Worm (Caenorhabditis elegans) whole organism, midembryonic: ENCODE measurements around the gene F48D6.4.

ENCODE experiments used
- T22C8.4 ChIP-seq: fragments of 200-800 bp; sonication (Bioruptor generic); IDR thresholded peaks from 2 replicates; pipeline ENCODE4 v1.3.6; 2022; ENCODE audit warnings: missing genetic modification characterization, missing compliant biosample characterization
- cog-1 ChIP-seq: sonication (generic microtip); optimal IDR thresholded peaks from 2 replicates; lab custom pipeline; 2016; ENCODE audit warnings: missing genetic modification characterization, missing compliant biosample characterization
- flt-1 ChIP-seq: fragments of 200-800 bp; sonication (Bioruptor generic); IDR thresholded peaks from 2 replicates; pipeline ENCODE4 v1.3.6; 2022; ENCODE audit warnings: missing genetic modification characterization, missing compliant biosample characterization
- klf-2 ChIP-seq: fragments of 200-800 bp; sonication (Bioruptor generic); conservative IDR thresholded peaks from 2 replicates; pipeline ENCODE4 v1.3.6; 2022; ENCODE audit warnings: missing genetic modification reagents, missing genetic modification characterization, missing compliant biosample characterization
- med-1 ChIP-seq: sonication (generic microtip); optimal IDR thresholded peaks from 2 replicates; lab custom pipeline; 2017; ENCODE audit warnings: missing genetic modification characterization, mild to moderate bottlenecking, missing compliant biosample characterization, antibody characterized with exemption, missing genetic modification reagents; ENCODE audit not compliant: insufficient read depth
- ref-1 ChIP-seq: fragments of 200-800 bp; sonication (Bioruptor generic); conservative IDR thresholded peaks from 2 replicates; pipeline ENCODE4 v1.3.6; 2022; ENCODE audit warnings: missing genetic modification reagents, missing genetic modification characterization, missing compliant biosample characterization
- tab-1 ChIP-seq: fragments of 200-800 bp; sonication (Bioruptor generic); IDR thresholded peaks from 2 replicates; pipeline ENCODE4 v1.3.6; 2022; ENCODE audit warnings: missing genetic modification characterization, missing compliant biosample characterization
- ztf-23 ChIP-seq: fragments of 200-800 bp; sonication (Bioruptor generic); IDR thresholded peaks from 2 replicates; pipeline ENCODE4 v1.3.6; 2022; ENCODE audit warnings: missing genetic modification reagents, missing genetic modification characterization, missing compliant biosample characterization
- ztf-29 ChIP-seq: fragments of 200-800 bp; sonication (Bioruptor generic); IDR thresholded peaks from 2 replicates; pipeline ENCODE4 v1.3.6; 2022; ENCODE audit warnings: missing genetic modification reagents, missing genetic modification characterization, missing compliant biosample characterization

The F48D6.4 gene

ce11 chrX:4255366-4255765 lies 8.4 kb upstream of the F48D6.4 start:
- TF ChIP-seq klf-2 (GFP tag; lab: Robert Waterston, UW) (no peak), cog-1 (tag; lab: Kevin White, UChicago) (no peak), ref-1 (GFP tag; lab: Robert Waterston, UW) (no peak), ztf-23 (GFP tag; lab: Robert Waterston, UW) (no peak), flt-1 (no peak), med-1 (GFP tag; lab: Kevin White, UChicago) (no peak), T22C8.4 (no peak), ztf-29 (GFP tag; lab: Robert Waterston, UW) (no peak), tab-1 (no peak)

DNA sequence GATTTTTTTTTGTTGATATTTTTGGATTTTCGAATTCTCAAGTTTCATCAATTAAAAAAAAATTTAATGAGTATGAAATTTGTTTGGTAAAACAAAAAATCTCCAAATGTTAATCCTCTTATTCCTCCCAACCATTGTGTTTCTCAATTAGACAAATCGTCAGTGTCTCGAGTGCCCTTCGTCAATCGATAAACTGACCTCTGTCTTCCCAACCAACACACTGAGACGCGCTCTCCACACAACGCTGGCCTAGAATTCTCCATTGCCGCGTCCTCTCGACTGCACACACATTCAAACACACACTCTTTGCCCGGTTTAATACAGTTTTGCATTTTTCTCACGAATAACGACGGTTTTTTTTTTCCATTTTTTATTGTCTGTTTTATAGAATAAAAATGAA lies 7.8 kb upstream of the F48D6.4 start, which contains the start of gene taf-11.1:
Gene taf-11.1, plus strand, starts transcription at position 389 of the 400 bp plus-strand sequence.
- TF ChIP-seq ztf-29 (GFP tag; lab: Robert Waterston, UW) (no peak), ztf-23 (GFP tag; lab: Robert Waterston, UW) (no peak), tab-1 (no peak), T22C8.4 (peak; percentile 69; the same call in 1 of the 2 replicates), flt-1 (no peak)

DNA sequence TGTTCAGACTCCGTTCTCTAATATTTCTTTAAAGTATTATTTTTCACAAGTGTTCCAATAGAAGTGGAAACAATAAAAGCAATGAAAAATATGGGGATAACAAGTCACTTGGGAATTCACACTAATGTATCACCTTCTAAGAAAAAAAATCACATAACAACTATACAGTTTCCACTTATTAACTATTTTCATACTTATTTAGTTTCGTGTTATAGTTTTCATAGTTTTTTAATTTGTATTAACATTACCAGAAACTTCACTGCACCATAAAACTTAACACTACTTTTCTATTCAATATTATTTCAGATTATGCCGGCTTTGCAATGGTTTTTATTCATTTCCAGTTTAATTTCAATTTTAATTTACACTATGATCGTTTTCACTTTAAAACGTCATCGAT lies 5.0 kb upstream of the F48D6.4 start, which contains the start of gene srv-5:
Gene srv-5, plus strand, starts transcription at position 301 of the 400 bp plus-strand sequence.
- TF ChIP-seq med-1 (GFP tag; lab: Kevin White, UChicago) (no peak), ref-1 (GFP tag; lab: Robert Waterston, UW) (no peak), T22C8.4 (no peak), tab-1 (no peak), klf-2 (GFP tag; lab: Robert Waterston, UW) (no peak), ztf-23 (GFP tag; lab: Robert Waterston, UW) (no peak), flt-1 (no peak), cog-1 (tag; lab: Kevin White, UChicago) (no peak), ztf-29 (GFP tag; lab: Robert Waterston, UW) (no peak)

ce11 chrX:4248949-4249348 lies 1.9 kb upstream of the F48D6.4 start, which contains the start of gene hlh-13:
hlh-13 (plus strand) TSS chrX:4249249.
- TF ChIP-seq flt-1 (no peak), klf-2 (GFP tag; lab: Robert Waterston, UW) (no peak), ztf-29 (GFP tag; lab: Robert Waterston, UW) (no peak), tab-1 (no peak)

- TF ChIP-seq ztf-29 (GFP tag; lab: Robert Waterston, UW) (no peak), T22C8.4 (no peak), med-1 (GFP tag; lab: Kevin White, UChicago) (no peak), ztf-23 (GFP tag; lab: Robert Waterston, UW) (no peak), tab-1 (no peak), flt-1 (no peak), cog-1 (tag; lab: Kevin White, UChicago) (no peak), ref-1 (GFP tag; lab: Robert Waterston, UW) (no peak), klf-2 (GFP tag; lab: Robert Waterston, UW) (no peak)
Measured at ce11 chrX:4248417-4248816, 1.4 kb upstream of the F48D6.4 start.

ce11 chrX:4246237-4246697 lies 745 bp downstream of the F48D6.4 start:
- 0 out of 2 replicates have a peak, but pooled peaks have one; percentile 24 for TF ChIP-seq ztf-23 (GFP tag; lab: Robert Waterston, UW)
- no peak for TF ChIP-seq cog-1 (tag; lab: Kevin White, UChicago)

ce11 chrX:4245124-4245523 lies 1.9 kb downstream of the F48D6.4 start:
- no peak for TF ChIP-seq klf-2 (GFP tag; lab: Robert Waterston, UW)
- TF ChIP-seq ztf-29 (GFP tag; lab: Robert Waterston, UW) = no peak
- no peak for TF ChIP-seq ztf-23 (GFP tag; lab: Robert Waterston, UW)
- no peak for TF ChIP-seq flt-1
- no peak for TF ChIP-seq cog-1 (tag; lab: Kevin White, UChicago)
- no peak for TF ChIP-seq med-1 (GFP tag; lab: Kevin White, UChicago)
- TF ChIP-seq tab-1 = no peak
- TF ChIP-seq ref-1 (GFP tag; lab: Robert Waterston, UW) = no peak
- no peak for TF ChIP-seq T22C8.4

DNA sequence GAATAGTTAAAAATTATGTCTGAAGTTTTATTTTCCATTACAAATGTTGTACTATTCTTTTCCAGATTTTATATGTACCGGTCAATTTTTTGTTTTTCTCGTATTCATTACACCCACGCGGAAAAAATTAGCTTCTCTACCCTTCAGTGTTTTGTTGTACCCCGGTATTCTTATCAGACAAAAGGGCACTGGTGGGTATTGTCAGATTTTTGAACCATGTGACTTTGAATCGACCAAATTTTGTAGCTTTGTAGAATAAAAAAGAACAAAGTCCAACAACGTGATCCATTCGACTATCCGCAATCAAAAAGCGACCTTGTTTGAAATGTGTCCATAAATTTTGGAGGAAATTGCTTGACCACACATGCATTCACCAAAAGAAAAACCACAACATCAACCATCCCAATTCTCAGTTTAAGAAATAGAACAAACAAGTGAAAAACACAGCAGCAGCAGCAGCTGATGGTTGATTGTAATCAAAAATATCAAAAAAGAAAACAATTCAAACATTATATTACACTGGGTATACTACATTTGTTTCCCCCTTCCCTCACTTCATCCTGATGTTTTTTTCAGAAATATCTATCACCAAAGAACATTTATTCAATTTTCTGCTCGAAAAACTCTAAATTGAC lies 2.4 kb downstream of the F48D6.4 start:
- TF ChIP-seq ztf-29 (GFP tag; lab: Robert Waterston, UW) = no peak
- TF ChIP-seq cog-1 (tag; lab: Kevin White, UChicago) = no peak
- no peak for TF ChIP-seq flt-1
- no peak for TF ChIP-seq tab-1
- TF ChIP-seq ref-1 (GFP tag; lab: Robert Waterston, UW) = no peak
- TF ChIP-seq klf-2 (GFP tag; lab: Robert Waterston, UW) = no peak
- TF ChIP-seq ztf-23 (GFP tag; lab: Robert Waterston, UW) = no peak
- no peak for TF ChIP-seq med-1 (GFP tag; lab: Kevin White, UChicago)
- TF ChIP-seq T22C8.4 = no peak

DNA sequence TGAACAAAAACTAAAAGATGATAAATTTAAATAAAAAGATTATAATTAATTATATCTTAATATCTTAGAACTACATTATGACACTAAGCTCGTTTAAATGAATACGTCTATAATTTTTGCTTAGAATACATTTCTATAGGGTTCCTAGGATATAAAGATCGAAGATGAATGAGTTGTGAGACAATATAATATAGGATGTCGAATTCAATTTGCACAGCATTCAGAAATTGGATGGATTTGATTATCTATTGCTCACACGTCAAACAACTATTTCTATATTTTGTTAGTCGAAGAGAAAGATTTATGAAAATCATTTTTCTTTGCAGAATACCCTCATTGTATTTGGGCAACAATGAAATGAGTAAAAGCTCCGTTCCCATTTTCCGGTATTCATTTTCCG lies 8.0 kb downstream of the F48D6.4 start:
- TF ChIP-seq tab-1 (no peak), ref-1 (GFP tag; lab: Robert Waterston, UW) (no peak), ztf-23 (GFP tag; lab: Robert Waterston, UW) (no peak), flt-1 (no peak), T22C8.4 (no peak)

ce11 chrX:4235752-4236151 lies 11.3 kb downstream of the F48D6.4 start, which contains the start of gene rab-37:
rab-37 (minus strand) TSS chrX:4235852.
- TF ChIP-seq ref-1 (GFP tag; lab: Robert Waterston, UW) = no peak
- TF ChIP-seq flt-1 = no peak
- no peak for TF ChIP-seq klf-2 (GFP tag; lab: Robert Waterston, UW)
- TF ChIP-seq T22C8.4 = no peak
- no peak for TF ChIP-seq cog-1 (tag; lab: Kevin White, UChicago)
- TF ChIP-seq tab-1 = no peak
- TF ChIP-seq ztf-23 (GFP tag; lab: Robert Waterston, UW) = no peak
- no peak for TF ChIP-seq med-1 (GFP tag; lab: Kevin White, UChicago)
- no peak for TF ChIP-seq ztf-29 (GFP tag; lab: Robert Waterston, UW)
